Fruit fly (Drosophila melanogaster): ENCODE results near the gene PGRP-LF.
A peak's percentile ranks its signal among the peaks of the same experiment; 100 is the strongest.

DNA sequence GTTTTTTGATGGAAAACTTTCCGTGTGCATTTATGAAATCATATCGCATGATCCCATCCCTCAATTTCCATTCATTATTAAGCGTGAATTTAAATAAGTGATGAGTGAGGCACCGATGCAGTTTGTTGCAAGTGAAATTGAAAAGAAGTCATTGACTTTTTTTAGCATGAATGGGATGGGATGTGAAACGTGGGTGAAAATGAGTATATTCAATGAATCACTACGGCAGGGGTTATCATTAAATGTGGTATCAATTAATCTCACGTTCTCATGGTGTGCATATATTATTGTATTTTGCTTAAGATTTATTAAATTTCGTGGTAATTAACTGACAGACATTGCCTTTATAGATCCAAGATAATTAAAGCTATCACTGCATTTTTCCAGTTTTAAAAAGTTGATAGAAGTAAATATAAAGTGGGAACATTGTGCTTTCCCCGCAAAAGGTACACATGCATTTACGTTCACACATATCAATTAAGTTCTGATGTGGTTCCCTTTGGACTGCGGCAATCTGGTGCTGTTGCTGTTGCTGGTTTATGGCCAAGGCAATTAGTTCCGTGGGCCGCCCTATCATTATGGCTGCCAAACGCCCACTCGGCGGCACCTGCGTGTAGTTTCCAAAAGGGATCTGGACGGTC is 42.1 kb downstream of the PGRP-LF start:
- TF ChIP-seq EcR (GFP tag; optimal IDR thresholded peaks at IDR 0.05) (peak; percentile 33), Snoo (tag; optimal IDR thresholded peaks at IDR 0.05) (no peak), CG9948 (tag; optimal IDR thresholded peaks at IDR 0.05) (no peak), Pif1A (GFP tag; optimal IDR thresholded peaks at IDR 0.05) (no peak), CG12605 (GFP tag; IDR thresholded peaks at IDR 0.05) (no peak), CG13204 (GFP tag; optimal IDR thresholded peaks at IDR 0.05) (no peak), CG4496 (GFP tag; IDR thresholded peaks at IDR 0.05) (no peak)
